Fruit fly (Drosophila melanogaster) whole organism, embryonic: ENCODE measurements around the gene PRL-1.
A peak's percentile ranks its signal among the peaks of the same experiment; 100 is the strongest.

Experiments used
- Bteb2 ChIP-seq: fragments of 200-800 bp; sonication (Bioruptor generic); optimal IDR thresholded peaks from 2 replicates; lab custom pipeline; 2016; ENCODE audit warnings: missing biosample characterization, missing genetic modification characterization
- CG10209 ChIP-seq: fragments of 200-800 bp; sonication (Bioruptor generic); optimal IDR thresholded peaks from 3 replicates; lab custom pipeline; 2017; ENCODE audit warnings: missing biosample characterization, mild to moderate bottlenecking, missing genetic modification characterization, missing genetic modification reagents
- CG10959 ChIP-seq: fragments of 200-800 bp; sonication (Bioruptor generic); IDR thresholded peaks from 2 replicates; pipeline ENCODE4 v1.3.6; 2022; ENCODE audit warnings: missing biosample characterization, missing genetic modification characterization
- CG11093 ChIP-seq: fragments of 200-800 bp; sonication (Bioruptor generic); IDR thresholded peaks from 3 replicates; pipeline ENCODE4 v1.3.6; 2022; ENCODE audit warnings: missing biosample characterization, missing genetic modification characterization
- CG11456 ChIP-seq: fragments of 200-800 bp; sonication (Bioruptor generic); IDR thresholded peaks from 3 replicates; pipeline ENCODE4 v1.3.6; 2022; ENCODE audit warnings: missing biosample characterization, missing genetic modification characterization
- CG11504 ChIP-seq: fragments of 200-800 bp; sonication (Bioruptor generic); optimal IDR thresholded peaks from 3 replicates; lab custom pipeline; 2019; ENCODE audit warnings: missing biosample characterization, mild to moderate bottlenecking, missing genetic modification characterization, moderate library complexity
- CG12104 ChIP-seq: fragments of 200-800 bp; sonication (Bioruptor generic); optimal IDR thresholded peaks from 3 replicates; lab custom pipeline; 2016; ENCODE audit warnings: missing biosample characterization, missing genetic modification characterization
- CG13624 ChIP-seq: fragments of 200-800 bp; sonication (Bioruptor generic); optimal IDR thresholded peaks from 2 replicates; lab custom pipeline; 2016; ENCODE audit warnings: missing biosample characterization, missing genetic modification characterization
- CG14014 ChIP-seq: fragments of 200-800 bp; sonication (Bioruptor generic); IDR thresholded peaks from 2 replicates; pipeline ENCODE4 v1.3.6; 2022; ENCODE audit warnings: missing biosample characterization, missing genetic modification characterization
- CG15011 ChIP-seq: fragments of 200-800 bp; sonication (Bioruptor generic); optimal IDR thresholded peaks from 3 replicates; lab custom pipeline; 2018; ENCODE audit warnings: missing biosample characterization, mild to moderate bottlenecking, missing genetic modification characterization
- CG1529 ChIP-seq: fragments of 200-800 bp; sonication (Bioruptor generic); optimal IDR thresholded peaks from 3 replicates; lab custom pipeline; 2018; ENCODE audit warnings: missing biosample characterization, missing genetic modification characterization
- CG18476 ChIP-seq: fragments of 200-800 bp; sonication (Bioruptor generic); optimal IDR thresholded peaks from 2 replicates; lab custom pipeline; 2016; ENCODE audit warnings: missing biosample characterization, mild to moderate bottlenecking, missing genetic modification characterization
- CG2678 ChIP-seq: fragments of 200-800 bp; sonication (Bioruptor generic); optimal IDR thresholded peaks from 3 replicates; lab custom pipeline; 2019; ENCODE audit warnings: missing biosample characterization, mild to moderate bottlenecking, missing genetic modification characterization, moderate library complexity
- CG3838 ChIP-seq: fragments of 200-800 bp; sonication (Bioruptor generic); optimal IDR thresholded peaks from 3 replicates; lab custom pipeline; 2016; ENCODE audit warnings: missing biosample characterization, missing genetic modification characterization
- CG5245 ChIP-seq: fragments of 200-800 bp; sonication (Bioruptor generic); optimal IDR thresholded peaks from 3 replicates; lab custom pipeline; 2016; ENCODE audit warnings: missing biosample characterization, missing genetic modification characterization
- CG6813 ChIP-seq: fragments of 200-800 bp; sonication (Bioruptor generic); optimal IDR thresholded peaks from 2 replicates; lab custom pipeline; 2017; ENCODE audit warnings: missing biosample characterization, missing genetic modification characterization, mild to moderate bottlenecking, moderate library complexity, missing genetic modification reagents
- CG7839 ChIP-seq: fragments of 200-800 bp; sonication (Bioruptor generic); optimal IDR thresholded peaks from 3 replicates; lab custom pipeline; 2018; ENCODE audit warnings: missing biosample characterization, mild to moderate bottlenecking, missing genetic modification characterization, moderate library complexity
- CG7987 ChIP-seq: fragments of 200-800 bp; sonication (Bioruptor generic); optimal IDR thresholded peaks from 2 replicates; lab custom pipeline; 2018; ENCODE audit warnings: missing biosample characterization, mild to moderate bottlenecking, missing genetic modification characterization, moderate library complexity
- CG9817 ChIP-seq: fragments of 200-800 bp; sonication (Bioruptor generic); optimal IDR thresholded peaks from 2 replicates; lab custom pipeline; 2018; ENCODE audit warnings: missing biosample characterization, mild to moderate bottlenecking, missing genetic modification characterization, moderate library complexity
- CG9932 ChIP-seq: fragments of 200-800 bp; sonication (Bioruptor generic); IDR thresholded peaks from 2 replicates; pipeline ENCODE4 v1.3.6; 2022; ENCODE audit warnings: missing biosample characterization, missing genetic modification characterization
- CTCF ChIP-seq: fragments of 200-800 bp; sonication (Bioruptor generic); optimal IDR thresholded peaks from 2 replicates; lab custom pipeline; 2017; ENCODE audit warnings: missing biosample characterization, mild to moderate bottlenecking, missing genetic modification characterization, moderate library complexity
- Dek ChIP-seq: fragments of 200-800 bp; sonication (Bioruptor generic); optimal IDR thresholded peaks from 3 replicates; lab custom pipeline; 2019; ENCODE audit warnings: missing biosample characterization, mild to moderate bottlenecking, missing genetic modification characterization, moderate library complexity
- Dip3 ChIP-seq: fragments of 200-800 bp; sonication (Bioruptor generic); optimal IDR thresholded peaks from 3 replicates; lab custom pipeline; 2016; ENCODE audit warnings: missing biosample characterization, missing genetic modification characterization
- Hr78 ChIP-seq, 2 experiments: fragments of 200-800 bp in 1 of 2; fragments of >200 bp in 1 of 2; sonication (Bioruptor generic) in 1 of 2; optimal IDR thresholded peaks; 2 replicates each; lab custom pipeline; 2017 to 2019; ENCODE audit warnings: missing biosample characterization in 2 of 2, missing genetic modification characterization in 2 of 2, mild to moderate bottlenecking in 1 of 2, moderate library complexity in 1 of 2
- NFAT ChIP-seq: fragments of 200-800 bp; sonication (Bioruptor generic); IDR thresholded peaks from 2 replicates; pipeline ENCODE4 v1.3.6; 2022; ENCODE audit warnings: missing biosample characterization, missing genetic modification characterization
- NfI ChIP-seq: fragments of 200-800 bp; sonication (Bioruptor generic); optimal IDR thresholded peaks from 3 replicates; lab custom pipeline; 2018; ENCODE audit warnings: missing biosample characterization, mild to moderate bottlenecking, missing genetic modification characterization, moderate library complexity
- Scr ChIP-seq: fragments of 200-800 bp; sonication (Bioruptor generic); IDR thresholded peaks from 2 replicates; pipeline ENCODE4 v1.3.6; 2022; ENCODE audit warnings: missing biosample characterization, missing genetic modification characterization; ENCODE audit not compliant: partially characterized antibody
- Trl ChIP-seq, 3 experiments: fragments of >200 bp in 2 of 3; fragments of 200-800 bp in 1 of 3; sonication (Bioruptor generic) in 1 of 3; optimal IDR thresholded peaks; 2 replicates in 1 of 3; 3 replicates in 2 of 3; lab custom pipeline; 2016 to 2017; ENCODE audit warnings: missing biosample characterization in 1 of 3, missing genetic modification characterization in 1 of 3
- bab2 ChIP-seq: fragments of 200-800 bp; sonication (Bioruptor generic); optimal IDR thresholded peaks from 2 replicates; lab custom pipeline; 2016; ENCODE audit warnings: missing biosample characterization, missing genetic modification characterization
- cas ChIP-seq: fragments of 200-800 bp; sonication (Bioruptor generic); IDR thresholded peaks from 2 replicates; pipeline ENCODE4 v1.3.6; 2022; ENCODE audit warnings: missing biosample characterization, missing genetic modification characterization
- chif ChIP-seq, 2 experiments: fragments of 200-800 bp; sonication (Bioruptor generic); optimal IDR thresholded peaks; 3 replicates each; lab custom pipeline; 2016; ENCODE audit warnings: missing biosample characterization in 2 of 2, missing genetic modification characterization in 2 of 2
- fd3F ChIP-seq: fragments of 200-800 bp; sonication (Bioruptor generic); optimal IDR thresholded peaks from 2 replicates; lab custom pipeline; 2018; ENCODE audit warnings: missing biosample characterization, mild to moderate bottlenecking, missing genetic modification characterization, moderate library complexity
- ftz-f1 ChIP-seq: fragments of 200-800 bp; sonication (Bioruptor generic); optimal IDR thresholded peaks from 2 replicates; lab custom pipeline; 2016; ENCODE audit warnings: missing biosample characterization, missing genetic modification characterization
- gem ChIP-seq: fragments of 200-800 bp; sonication (Bioruptor generic); optimal IDR thresholded peaks from 2 replicates; lab custom pipeline; 2019; ENCODE audit warnings: missing biosample characterization, mild to moderate bottlenecking, missing genetic modification characterization, moderate library complexity
- her ChIP-seq: fragments of 200-800 bp; sonication (Bioruptor generic); optimal IDR thresholded peaks from 2 replicates; lab custom pipeline; 2016; ENCODE audit warnings: missing biosample characterization, missing genetic modification characterization
- hth ChIP-seq: fragments of >200 bp; optimal IDR thresholded peaks from 2 replicates; lab custom pipeline; 2017; ENCODE audit warnings: inconsistent platforms
- jing ChIP-seq: fragments of 200-800 bp; sonication (Bioruptor generic); optimal IDR thresholded peaks from 2 replicates; lab custom pipeline; 2018; ENCODE audit warnings: missing biosample characterization, mild to moderate bottlenecking, missing genetic modification characterization
- klu ChIP-seq: fragments of 200-800 bp; sonication (Bioruptor generic); IDR thresholded peaks from 2 replicates; pipeline ENCODE4 v1.3.6; 2022; ENCODE audit warnings: missing biosample characterization, missing genetic modification characterization
- nau ChIP-seq: fragments of 200-800 bp; sonication (Bioruptor generic); optimal IDR thresholded peaks from 3 replicates; lab custom pipeline; 2017; ENCODE audit warnings: missing biosample characterization, mild to moderate bottlenecking, missing genetic modification characterization, missing genetic modification reagents
- oc ChIP-seq: fragments of 200-800 bp; sonication (Bioruptor generic); optimal IDR thresholded peaks from 2 replicates; lab custom pipeline; 2018; ENCODE audit warnings: missing biosample characterization, mild to moderate bottlenecking, missing genetic modification characterization, moderate library complexity
- peb ChIP-seq: fragments of 200-800 bp; sonication (Bioruptor generic); IDR thresholded peaks from 2 replicates; pipeline ENCODE4 v1.3.6; 2022; ENCODE audit warnings: missing biosample characterization, missing genetic modification characterization
- phol ChIP-seq: fragments of 200-800 bp; sonication (Bioruptor generic); optimal IDR thresholded peaks from 3 replicates; lab custom pipeline; 2018; ENCODE audit warnings: missing biosample characterization, mild to moderate bottlenecking, missing genetic modification characterization, moderate library complexity
- psq ChIP-seq: fragments of 200-800 bp; sonication (Bioruptor generic); optimal IDR thresholded peaks from 2 replicates; lab custom pipeline; 2017; ENCODE audit warnings: missing biosample characterization, missing genetic modification characterization
- seq ChIP-seq: fragments of 200-800 bp; sonication (Bioruptor generic); IDR thresholded peaks from 2 replicates; pipeline ENCODE4 v1.3.6; 2022; ENCODE audit warnings: missing biosample characterization, missing genetic modification characterization
- stwl ChIP-seq: fragments of 200-800 bp; sonication (Bioruptor generic); optimal IDR thresholded peaks from 3 replicates; lab custom pipeline; 2018; ENCODE audit warnings: missing biosample characterization, mild to moderate bottlenecking, missing genetic modification characterization, moderate library complexity
- trh ChIP-seq: fragments of 200-800 bp; sonication (Bioruptor generic); optimal IDR thresholded peaks from 2 replicates; lab custom pipeline; 2016; ENCODE audit warnings: missing biosample characterization, missing genetic modification characterization
- yki ChIP-seq: fragments of >200 bp; optimal IDR thresholded peaks from 3 replicates; lab custom pipeline; 2018
- z ChIP-seq: fragments of 200-800 bp; sonication (Bioruptor generic); IDR thresholded peaks from 3 replicates; pipeline ENCODE4 v1.3.6; 2022; ENCODE audit warnings: missing biosample characterization, missing genetic modification characterization
- zen ChIP-seq: fragments of 200-800 bp; sonication (Bioruptor generic); optimal IDR thresholded peaks from 3 replicates; lab custom pipeline; 2018; ENCODE audit warnings: missing biosample characterization, mild to moderate bottlenecking, missing genetic modification characterization, moderate library complexity

The PRL-1 gene

dm6 chr2L:16285692-16286359 is 28.4 kb upstream of the PRL-1 start (continued):
- TF ChIP-seq CG13624 (peak; percentile 86), CG7839 (tag; lab: Kevin White, UChicago) (peak; percentile 92), phol (peak; percentile 92), fd3F (peak; percentile 86), NFAT (no peak), nau (GFP tag; lab: Kevin White, UChicago) (no peak), CG11456 (GFP tag; lab: Robert Waterston, UW) (no peak), z (GFP tag; lab: Robert Waterston, UW) (no peak), Dek (tag; lab: Kevin White, UChicago) (peak; percentile 89), CG18476 (GFP tag; lab: Kevin White, UChicago) (peak; percentile 84), zen (tag; lab: Kevin White, UChicago) (peak; percentile 88), Bteb2 (GFP tag; lab: Kevin White, UChicago) (peak; percentile 71), cas (GFP tag; lab: Robert Waterston, UW) (no peak), Trl (optimal IDR thresholded peaks at IDR 0.05; lab: Kevin White, UChicago) (peak; percentile 68 to 87), Trl (GFP tag; optimal IDR thresholded peaks at IDR 0.05; lab: Kevin White, UChicago) (peak; percentile 65), CTCF (GFP tag; lab: Kevin White, UChicago) (peak; percentile 31), jing (peak; percentile 86), oc (tag; lab: Kevin White, UChicago) (peak; percentile 92), klu (no peak), CG12104 (GFP tag; lab: Kevin White, UChicago) (peak; percentile 77), CG14014 (GFP tag; lab: Robert Waterston, UW) (no peak), Dip3 (peak; percentile 86), CG11504 (tag; lab: Kevin White, UChicago) (peak; percentile 88), seq (GFP tag; lab: Robert Waterston, UW) (no peak), CG9932 (GFP tag; lab: Robert Waterston, UW) (no peak), CG9817 (tag; lab: Kevin White, UChicago) (peak; percentile 82), CG2678 (tag; lab: Kevin White, UChicago) (peak; percentile 92), CG10959 (GFP tag; lab: Robert Waterston, UW) (no peak), psq (peak; percentile 48), CG15011 (GFP tag; lab: Kevin White, UChicago) (peak; percentile 77), hth (no peak), Hr78 (GFP tag; optimal IDR thresholded peaks at IDR 0.05; lab: Kevin White, UChicago) (no peak), bab2 (GFP tag; lab: Kevin White, UChicago) (peak; percentile 85), CG7987 (GFP tag; lab: Kevin White, UChicago) (peak; percentile 77), CG5245 (GFP tag; lab: Kevin White, UChicago) (peak; percentile 78)

dm6 chr2L:16284306-16285299 is 27.2 kb upstream of the PRL-1 start:
- TF ChIP-seq trh (GFP tag; lab: Kevin White, UChicago) = peak; percentile 36
- TF ChIP-seq chif (GFP tag; optimal IDR thresholded peaks at IDR 0.05; lab: Kevin White, UChicago) = peak in 1 of 2 experiments; percentile 20
- TF ChIP-seq her (GFP tag; lab: Kevin White, UChicago) = no peak
- TF ChIP-seq Scr (GFP tag; lab: Robert Waterston, UW) = no peak
- peak; percentile 31 for TF ChIP-seq ftz-f1 (GFP tag; lab: Kevin White, UChicago)
- no peak for TF ChIP-seq stwl (tag; lab: Kevin White, UChicago)
- no peak for TF ChIP-seq CG11093 (GFP tag; lab: Robert Waterston, UW)
- no peak for TF ChIP-seq peb (GFP tag; lab: Robert Waterston, UW)
- TF ChIP-seq CG6813 (GFP tag; lab: Kevin White, UChicago) = peak; percentile 77
- peak; percentile 63 for TF ChIP-seq yki (lab: Kevin White, UChicago)
- TF ChIP-seq NfI (GFP tag; lab: Kevin White, UChicago) = peak; percentile 42
- TF ChIP-seq CG3838 = no peak
- no peak for TF ChIP-seq CG1529
- peak; percentile 70 for TF ChIP-seq gem (tag; lab: Kevin White, UChicago)
- peak; percentile 25 for TF ChIP-seq CG10209
